Worm (Caenorhabditis elegans) whole organism, L4 larva: ENCODE results near the gene pho-8.
A peak's percentile ranks its signal among the peaks of the same experiment; 100 is the strongest.

Source experiments
- D1046.2 ChIP-seq: fragments of 200-800 bp; sonication (Bioruptor generic); IDR thresholded peaks from 2 replicates; pipeline ENCODE4 v1.3.6; 2022; ENCODE audit warnings: missing genetic modification characterization, missing compliant biosample characterization
- Y105C5A.15 ChIP-seq: fragments of 200-800 bp; sonication (Bioruptor generic); IDR thresholded peaks from 2 replicates; pipeline ENCODE4 v1.3.6; 2022; ENCODE audit warnings: missing genetic modification characterization, missing compliant biosample characterization
- ZK546.5 ChIP-seq, 2 experiments: sonication (generic microtip); optimal IDR thresholded peaks; 2 replicates each; lab custom pipeline; 2017; ENCODE audit warnings: missing biosample characterization in 2 of 2, missing genetic modification characterization in 2 of 2
- aha-1 ChIP-seq: fragments of 150-350 bp; peaks from one replicate; lab custom pipeline; 2014; ENCODE audit warnings: missing biosample characterization, missing genetic modification characterization
- aly-2 ChIP-seq: sonication (generic microtip); optimal IDR thresholded peaks from 2 replicates; lab custom pipeline; 2018; ENCODE audit warnings: missing biosample characterization, missing genetic modification characterization
- ama-1 ChIP-seq: fragments of 150-350 bp; optimal IDR thresholded peaks from 2 replicates; lab custom pipeline; 2014; ENCODE audit warnings: inconsistent platforms, mixed read lengths
- ceh-62 ChIP-seq: sonication (generic microtip); optimal IDR thresholded peaks from 2 replicates; lab custom pipeline; 2017; ENCODE audit warnings: missing biosample characterization, missing genetic modification characterization
- daf-12 ChIP-seq: fragments of 150-350 bp; optimal IDR thresholded peaks from 2 replicates; lab custom pipeline; 2014; ENCODE audit warnings: missing biosample characterization, missing genetic modification reagents, missing genetic modification characterization
- dmd-6 ChIP-seq: fragments of 200-800 bp; sonication (Bioruptor generic); IDR thresholded peaks from 2 replicates; pipeline ENCODE4 v1.3.6; 2022; ENCODE audit warnings: missing genetic modification reagents, missing genetic modification characterization, missing compliant biosample characterization
- dmd-8 ChIP-seq: fragments of 200-800 bp; sonication (Bioruptor generic); IDR thresholded peaks from 2 replicates; pipeline ENCODE4 v1.3.6; 2022; ENCODE audit warnings: missing genetic modification characterization, missing compliant biosample characterization
- dpl-1 ChIP-seq: fragments of 150-350 bp; optimal IDR thresholded peaks from 2 replicates; lab custom pipeline; 2014; ENCODE audit warnings: missing biosample characterization, missing genetic modification reagents, missing genetic modification characterization
- duxl-1 ChIP-seq: sonication (generic microtip); optimal IDR thresholded peaks from 2 replicates; lab custom pipeline; 2016; ENCODE audit warnings: mild to moderate bottlenecking, missing genetic modification characterization, moderate library complexity, missing compliant biosample characterization; ENCODE audit not compliant: poor library complexity
- dve-1 ChIP-seq: sonication (generic microtip); optimal IDR thresholded peaks from 2 replicates; lab custom pipeline; 2017; ENCODE audit warnings: antibody characterized with exemption, mild to moderate bottlenecking, missing genetic modification characterization, missing compliant biosample characterization; ENCODE audit not compliant: insufficient read depth
- egl-43 ChIP-seq: fragments of 200-800 bp; sonication (Bioruptor generic); IDR thresholded peaks from 2 replicates; pipeline ENCODE4 v1.3.6; 2022; ENCODE audit warnings: missing genetic modification reagents, missing genetic modification characterization, missing compliant biosample characterization
- gei-8 ChIP-seq: fragments of 200-800 bp; sonication (Bioruptor generic); optimal IDR thresholded peaks from 2 replicates; lab custom pipeline; 2018; ENCODE audit warnings: mild to moderate bottlenecking, missing genetic modification characterization, missing compliant biosample characterization
- hlh-11 ChIP-seq: fragments of 200-800 bp; sonication (Bioruptor generic); optimal IDR thresholded peaks from 2 replicates; lab custom pipeline; 2018; ENCODE audit warnings: mild to moderate bottlenecking, missing genetic modification characterization, missing compliant biosample characterization
- hlh-30 ChIP-seq: sonication (generic microtip); optimal IDR thresholded peaks from 2 replicates; lab custom pipeline; 2017; ENCODE audit warnings: antibody characterized with exemption, mild to moderate bottlenecking, missing genetic modification characterization, missing compliant biosample characterization; ENCODE audit not compliant: insufficient read depth
- lim-7 ChIP-seq: fragments of 200-800 bp; sonication (Bioruptor generic); IDR thresholded peaks from 2 replicates; pipeline ENCODE4 v1.3.6; 2022; ENCODE audit warnings: missing genetic modification characterization, missing compliant biosample characterization
- lin-29 ChIP-seq: fragments of 200-800 bp; sonication (Bioruptor generic); IDR thresholded peaks from 2 replicates; pipeline ENCODE4 v1.3.6; 2022; ENCODE audit warnings: missing genetic modification reagents, missing genetic modification characterization, missing compliant biosample characterization
- lsy-2 ChIP-seq, 2 experiments: fragments of 150-350 bp in 1 of 2; sonication (generic microtip) in 1 of 2; optimal IDR thresholded peaks; 2 replicates each; lab custom pipeline; 2014 to 2017; ENCODE audit warnings: missing biosample characterization in 2 of 2, missing genetic modification characterization in 2 of 2
- mdl-1 ChIP-seq, 2 experiments: fragments of 150-350 bp in 1 of 2; sonication (generic microtip) in 1 of 2; optimal IDR thresholded peaks; 2 replicates each; lab custom pipeline; 2014 to 2017; ENCODE audit warnings: missing biosample characterization in 2 of 2, missing genetic modification characterization in 2 of 2
- mdt-29 ChIP-seq: fragments of 200-800 bp; sonication (Bioruptor generic); IDR thresholded peaks from 2 replicates; pipeline ENCODE4 v1.3.6; 2022; ENCODE audit warnings: missing genetic modification reagents, missing genetic modification characterization, missing compliant biosample characterization
- mep-1 ChIP-seq: fragments of 150-350 bp; sonication (generic microtip); optimal IDR thresholded peaks from 3 replicates; lab custom pipeline; 2014; ENCODE audit warnings: missing biosample characterization, missing genetic modification characterization
- mxl-3 ChIP-seq: fragments of 200-800 bp; sonication (Bioruptor generic); optimal IDR thresholded peaks from 2 replicates; lab custom pipeline; 2018; ENCODE audit warnings: mild to moderate bottlenecking, missing genetic modification characterization, missing compliant biosample characterization
- nhr-10 ChIP-seq: fragments of 150-350 bp; optimal IDR thresholded peaks from 2 replicates; lab custom pipeline; 2014; ENCODE audit warnings: missing biosample characterization, missing genetic modification characterization
- nhr-11 ChIP-seq: fragments of 150-350 bp; optimal IDR thresholded peaks from 2 replicates; lab custom pipeline; 2014; ENCODE audit warnings: missing biosample characterization, missing genetic modification characterization
- nhr-25 ChIP-seq: sonication (generic microtip); optimal IDR thresholded peaks from 2 replicates; lab custom pipeline; 2017; ENCODE audit warnings: missing genetic modification characterization, mild to moderate bottlenecking, missing compliant biosample characterization, antibody characterized with exemption, moderate library complexity, borderline replicate concordance; ENCODE audit not compliant: insufficient read depth
- nhr-28 ChIP-seq: fragments of 150-350 bp; optimal IDR thresholded peaks from 2 replicates; lab custom pipeline; 2014; ENCODE audit warnings: missing biosample characterization, missing genetic modification characterization
- nhr-41 ChIP-seq: fragments of 200-800 bp; sonication (Bioruptor generic); IDR thresholded peaks from 2 replicates; pipeline ENCODE4 v1.3.6; 2022; ENCODE audit warnings: missing genetic modification reagents, missing genetic modification characterization, missing compliant biosample characterization
- nhr-76 ChIP-seq: fragments of 150-350 bp; optimal IDR thresholded peaks from 2 replicates; lab custom pipeline; 2014; ENCODE audit warnings: missing biosample characterization, missing genetic modification characterization
- rbr-2 ChIP-seq: sonication (generic microtip); optimal IDR thresholded peaks from 2 replicates; lab custom pipeline; 2016; ENCODE audit warnings: missing genotype, missing genetic modification characterization, missing compliant biosample characterization
- saeg-2 ChIP-seq: fragments of 200-800 bp; sonication (Bioruptor generic); IDR thresholded peaks from 2 replicates; pipeline ENCODE4 v1.3.6; 2022; ENCODE audit warnings: missing genetic modification reagents, missing genetic modification characterization, missing compliant biosample characterization
- spr-1 ChIP-seq: sonication (generic microtip); optimal IDR thresholded peaks from 2 replicates; lab custom pipeline; 2016; ENCODE audit warnings: mild to moderate bottlenecking, missing genetic modification characterization, missing compliant biosample characterization
- spr-3 ChIP-seq: fragments of 200-800 bp; sonication (Bioruptor generic); optimal IDR thresholded peaks from 2 replicates; lab custom pipeline; 2018; ENCODE audit warnings: mild to moderate bottlenecking, missing genetic modification characterization, missing compliant biosample characterization
- tra-1 ChIP-seq: fragments of 200-800 bp; sonication (Bioruptor generic); IDR thresholded peaks from 2 replicates; pipeline ENCODE4 v1.3.6; 2022; ENCODE audit warnings: missing genetic modification reagents, missing genetic modification characterization, missing compliant biosample characterization
- unc-62 ChIP-seq, 3 experiments: fragments of 150-350 bp in 1 of 3; sonication (generic microtip); optimal IDR thresholded peaks in 2 of 3; peaks in 1 of 3; 1 replicate in 1 of 3; 2 replicates in 2 of 3; lab custom pipeline; 2014 to 2017; ENCODE audit warnings: missing biosample characterization in 3 of 3, missing genetic modification characterization in 3 of 3, missing genetic modification reagents in 3 of 3, missing genotype in 1 of 3
- zfp-3 ChIP-seq: fragments of 200-800 bp; sonication (Bioruptor generic); conservative IDR thresholded peaks from 2 replicates; pipeline ENCODE4 v1.3.6; 2022; ENCODE audit warnings: missing genetic modification reagents, missing genetic modification characterization, missing compliant biosample characterization
- ztf-7 ChIP-seq: fragments of 150-350 bp; optimal IDR thresholded peaks from 2 replicates; lab custom pipeline; 2014; ENCODE audit warnings: missing biosample characterization, missing genetic modification characterization

Gene pho-8

DNA sequence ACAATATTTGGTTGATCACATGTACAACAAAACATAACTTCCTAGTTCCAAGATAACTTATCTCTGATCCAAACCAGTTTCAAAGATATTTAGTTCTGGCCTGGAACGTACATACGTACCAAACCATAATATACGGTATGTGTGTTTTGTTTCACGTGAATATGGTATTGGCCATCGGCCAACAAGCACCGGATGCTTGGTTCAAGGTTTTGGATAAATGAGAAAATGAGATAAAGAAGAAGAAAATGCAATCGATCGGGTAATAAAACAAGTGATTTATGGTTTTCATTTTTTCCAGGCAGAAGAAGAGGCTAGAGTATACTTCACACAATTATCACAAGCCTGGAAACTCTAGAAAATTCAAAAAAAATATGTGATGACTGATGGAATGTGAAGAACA, 38.1 kb upstream of the pho-8 start:
- TF ChIP-seq hlh-11 (tag; lab: Kevin White, UChicago) (peak; percentile 7), nhr-76 (no peak), hlh-30 (peak; percentile 36), dmd-8 (GFP tag; lab: Robert Waterston, UW) (no peak)

DNA sequence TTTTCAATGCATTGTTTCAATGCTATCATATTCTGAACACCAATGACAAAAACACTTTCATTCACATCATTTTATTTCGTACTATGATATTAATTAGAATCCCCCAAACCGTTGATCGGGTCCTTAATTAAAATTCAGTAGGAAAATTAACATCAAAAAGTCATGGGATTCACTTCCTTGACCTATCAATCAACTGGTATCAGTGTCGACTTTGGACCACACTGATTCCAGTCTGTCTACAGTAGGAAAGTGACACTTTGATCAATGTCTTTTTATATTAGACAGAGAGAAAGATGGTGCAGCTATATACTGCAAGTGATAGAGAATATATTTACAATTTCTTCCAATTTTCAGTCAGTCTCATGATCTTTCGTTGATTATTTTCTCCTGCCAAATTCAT, 37.1 kb upstream of the pho-8 start:
- TF ChIP-seq saeg-2: no peak
- TF ChIP-seq tra-1 (GFP tag; lab: Robert Waterston, UW): 0 out of 2 replicates have a peak, but pooled peaks have one; percentile 14
- TF ChIP-seq aha-1 (tag; lab: Kevin White, UChicago): no peak
- TF ChIP-seq lim-7 (GFP tag; lab: Robert Waterston, UW): no peak
- TF ChIP-seq unc-62 (GFP tag; optimal IDR thresholded peaks at IDR 0.05 in 1 of 2; lab: Kevin White, UChicago): peak in 1 of 2 experiments; percentile 98
- no peak for TF ChIP-seq unc-62 (tag; optimal IDR thresholded peaks at IDR 0.05; lab: Kevin White, UChicago)
- peak; percentile 18 for TF ChIP-seq hlh-11 (tag; lab: Kevin White, UChicago)
- peak in 1 of 2 experiments; percentile 30 for TF ChIP-seq mdl-1 (tag; optimal IDR thresholded peaks at IDR 0.05; lab: Kevin White, UChicago)
- peak; percentile 29 for TF ChIP-seq mxl-3
- peak in 1 of 2 experiments; percentile 6 for TF ChIP-seq lsy-2 (tag; optimal IDR thresholded peaks at IDR 0.05; lab: Kevin White, UChicago)
- TF ChIP-seq hlh-30: peak; percentile 17
- no peak for TF ChIP-seq aly-2 (tag; lab: Kevin White, UChicago)
- peak; percentile 11 for TF ChIP-seq nhr-28 (tag; lab: Kevin White, UChicago)
- TF ChIP-seq D1046.2 (GFP tag; lab: Robert Waterston, UW): no peak
- TF ChIP-seq duxl-1: no peak

DNA sequence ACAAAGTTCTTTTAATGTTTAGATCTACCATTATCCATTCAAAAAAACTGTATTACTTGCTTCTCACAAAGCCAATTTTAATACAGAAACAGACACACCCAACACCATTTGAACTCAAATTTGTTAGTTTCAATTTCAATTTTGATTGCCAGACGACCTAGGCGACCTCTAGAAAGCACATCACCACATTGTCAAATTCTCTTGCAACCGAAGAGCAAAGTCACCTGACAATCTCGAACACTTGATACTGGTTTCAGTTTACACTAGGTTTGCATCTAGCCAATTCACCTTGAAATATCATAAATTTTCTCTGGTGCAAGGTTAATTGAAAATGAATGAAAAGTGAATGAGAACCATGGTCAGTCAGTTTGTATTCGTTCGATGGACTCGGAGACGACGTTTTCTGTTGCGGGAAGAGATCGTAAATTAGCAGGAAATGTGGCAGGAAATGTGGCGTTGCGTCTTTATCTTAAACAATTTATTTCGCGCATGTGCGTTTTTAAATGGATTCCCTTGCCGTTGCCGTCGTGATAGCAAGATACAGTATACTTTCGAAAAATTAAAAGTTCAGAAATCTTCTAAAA, 36.1 kb upstream of the pho-8 start:
- TF ChIP-seq ceh-62: no peak
- peak; percentile 70 for TF ChIP-seq mxl-3
- peak; percentile 12 for TF ChIP-seq hlh-11 (tag; lab: Kevin White, UChicago)
- TF ChIP-seq nhr-41 (GFP tag; lab: Robert Waterston, UW): no peak
- peak; percentile 25 for TF ChIP-seq hlh-30

DNA sequence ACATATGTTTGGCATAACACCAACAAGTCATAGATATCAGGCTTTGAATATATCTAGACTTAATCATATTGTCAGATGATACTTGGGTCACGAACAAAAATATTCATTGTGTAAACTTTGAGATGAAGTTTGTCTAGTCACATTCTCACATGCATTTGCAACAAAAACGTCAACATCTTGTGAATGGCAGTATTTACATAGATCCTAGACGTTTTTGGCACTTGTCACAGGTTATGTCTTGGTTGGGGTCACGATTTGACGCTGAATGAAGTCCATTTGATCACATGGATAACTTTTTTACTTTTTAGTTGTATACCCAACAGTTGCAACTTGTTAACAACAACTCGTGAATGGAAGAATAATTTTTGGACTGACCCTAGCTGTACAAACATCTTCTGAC, 35.1 kb upstream of the pho-8 start:
- TF ChIP-seq hlh-30 (peak; percentile 63), dmd-8 (GFP tag; lab: Robert Waterston, UW) (no peak), ZK546.5 (tag; optimal IDR thresholded peaks at IDR 0.05; lab: Kevin White, UChicago) (no peak)

DNA sequence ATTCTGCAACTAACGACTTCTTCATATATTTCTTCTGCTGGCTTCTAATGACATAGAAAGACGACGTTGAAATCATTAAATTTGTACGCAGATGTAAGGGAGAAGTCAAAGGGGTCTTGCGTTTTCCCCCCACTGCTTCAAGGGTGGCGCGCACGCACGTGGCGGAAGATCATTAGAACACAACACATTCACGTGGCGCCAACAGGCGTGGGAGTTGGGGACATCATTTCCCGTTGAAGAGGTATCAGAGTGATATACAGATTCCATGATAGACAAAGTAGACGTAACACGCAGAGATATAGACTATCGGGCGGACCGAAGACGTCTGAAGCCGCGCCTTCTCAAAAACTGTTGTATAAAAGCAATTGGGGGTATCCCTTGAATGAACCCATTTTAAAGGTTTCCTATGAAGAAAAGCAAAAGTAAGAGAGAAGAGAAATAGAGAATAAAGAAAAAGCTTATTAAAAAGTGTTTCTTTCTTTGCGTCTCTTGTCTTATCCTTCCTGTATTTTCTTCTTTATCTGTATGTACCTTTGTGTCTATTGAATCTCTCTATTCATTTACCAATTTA, 34.1 kb upstream of the pho-8 start:
- TF ChIP-seq nhr-41 (GFP tag; lab: Robert Waterston, UW) (peak; percentile 44; the same call in 1 of the 2 replicates), lin-29 (GFP tag; lab: Robert Waterston, UW) (peak; percentile 63; the same call in 1 of the 2 replicates), rbr-2 (tag; lab: Kevin White, UChicago) (peak; percentile 30), mdl-1 (tag; optimal IDR thresholded peaks at IDR 0.05; lab: Kevin White, UChicago) (peak; percentile 88 to 92), nhr-11 (tag; lab: Kevin White, UChicago) (peak; percentile 27), nhr-25 (peak; percentile 72), tra-1 (GFP tag; lab: Robert Waterston, UW) (peak; percentile 74), mdt-29 (no peak), Y105C5A.15 (GFP tag; lab: Robert Waterston, UW) (no peak), ztf-7 (tag; lab: Kevin White, UChicago) (no peak), duxl-1 (peak; percentile 28), ceh-62 (no peak), unc-62 (GFP tag; optimal IDR thresholded peaks at IDR 0.05 in 1 of 2; lab: Kevin White, UChicago) (peak in 1 of 2 experiments; percentile 93), unc-62 (tag; optimal IDR thresholded peaks at IDR 0.05; lab: Kevin White, UChicago) (no peak), mep-1 (tag; lab: Kevin White, UChicago) (peak; percentile 49), ama-1 (no peak), ZK546.5 (tag; optimal IDR thresholded peaks at IDR 0.05; lab: Kevin White, UChicago) (no peak), egl-43 (no peak), gei-8 (GFP tag; lab: Kevin White, UChicago) (peak; percentile 11), nhr-10 (tag; lab: Kevin White, UChicago) (peak; percentile 28), nhr-28 (tag; lab: Kevin White, UChicago) (peak; percentile 32), dmd-6 (GFP tag; lab: Robert Waterston, UW) (peak; percentile 82), mxl-3 (peak; percentile 99), daf-12 (tag; lab: Kevin White, UChicago) (no peak), hlh-30 (peak; percentile 82), spr-3 (GFP tag; lab: Kevin White, UChicago) (no peak), zfp-3 (GFP tag; lab: Robert Waterston, UW) (no peak), hlh-11 (tag; lab: Kevin White, UChicago) (peak; percentile 94), dve-1 (tag; lab: Kevin White, UChicago) (no peak), lsy-2 (tag; optimal IDR thresholded peaks at IDR 0.05; lab: Kevin White, UChicago) (peak in 1 of 2 experiments; percentile 67), dpl-1 (GFP tag; lab: Kevin White, UChicago) (peak; percentile 13), spr-1 (tag; lab: Kevin White, UChicago) (peak; percentile 84)
